Fruit fly (Drosophila melanogaster) whole organism, prepupa: ENCODE results near the gene CG10063.

Experiments used
- CG10669 ChIP-seq: fragments of 200-800 bp; sonication (Bioruptor generic); optimal IDR thresholded peaks from 3 replicates; lab custom pipeline; 2018; ENCODE audit warnings: missing biosample characterization, mild to moderate bottlenecking, missing genetic modification characterization, moderate library complexity
- CG11294 ChIP-seq: fragments of 200-800 bp; sonication (Bioruptor generic); IDR thresholded peaks from 2 replicates; pipeline ENCODE4 v1.3.6; 2022; ENCODE audit warnings: missing biosample characterization, missing genetic modification characterization
- CG11762 ChIP-seq: fragments of 200-800 bp; sonication (Bioruptor generic); optimal IDR thresholded peaks from 3 replicates; lab custom pipeline; 2016; ENCODE audit warnings: missing biosample characterization, missing genetic modification characterization; ENCODE audit not compliant: insufficient read depth
- CG11902 ChIP-seq: fragments of 200-800 bp; sonication (Bioruptor generic); optimal IDR thresholded peaks from 3 replicates; lab custom pipeline; 2016; ENCODE audit warnings: missing biosample characterization, missing genetic modification characterization
- CG15336 ChIP-seq: fragments of 200-800 bp; sonication (Bioruptor generic); IDR thresholded peaks from 2 replicates; pipeline ENCODE4 v1.3.6; 2022; ENCODE audit warnings: missing biosample characterization, missing genetic modification characterization
- CG1621 ChIP-seq: fragments of 200-800 bp; sonication (Bioruptor generic); optimal IDR thresholded peaks from 3 replicates; lab custom pipeline; 2018; ENCODE audit warnings: missing biosample characterization, mild to moderate bottlenecking, missing genetic modification characterization
- CG16779 ChIP-seq: fragments of 200-800 bp; sonication (Bioruptor generic); optimal IDR thresholded peaks from 3 replicates; lab custom pipeline; 2017; ENCODE audit warnings: missing biosample characterization, mild to moderate bottlenecking, missing genetic modification characterization
- CG3032 ChIP-seq: fragments of 200-800 bp; optimal IDR thresholded peaks from 2 replicates; lab custom pipeline; 2019; ENCODE audit warnings: missing biosample characterization, mild to moderate bottlenecking, missing genetic modification characterization, moderate library complexity
- CG32006 ChIP-seq: fragments of 200-800 bp; sonication (Bioruptor generic); optimal IDR thresholded peaks from 3 replicates; lab custom pipeline; 2017; ENCODE audit warnings: missing biosample characterization, mild to moderate bottlenecking, missing genetic modification characterization
- CG3919 ChIP-seq: fragments of 200-800 bp; sonication (Bioruptor generic); optimal IDR thresholded peaks from 3 replicates; lab custom pipeline; 2016; ENCODE audit warnings: missing biosample characterization, missing genetic modification characterization
- CG4318 ChIP-seq: fragments of 200-800 bp; sonication (Bioruptor generic); optimal IDR thresholded peaks from 3 replicates; lab custom pipeline; 2017; ENCODE audit warnings: missing biosample characterization, mild to moderate bottlenecking, missing genetic modification characterization
- CG6163 ChIP-seq: fragments of 200-800 bp; sonication (Bioruptor generic); IDR thresholded peaks from 3 replicates; pipeline ENCODE4 v1.3.6; 2022; ENCODE audit warnings: missing biosample characterization, missing genetic modification characterization
- CG6276 ChIP-seq: fragments of 200-800 bp; sonication (Bioruptor generic); optimal IDR thresholded peaks from 2 replicates; lab custom pipeline; 2017; ENCODE audit warnings: missing biosample characterization, mild to moderate bottlenecking, missing genetic modification characterization
- CG6808 ChIP-seq: fragments of 200-800 bp; sonication (Bioruptor generic); optimal IDR thresholded peaks from 3 replicates; lab custom pipeline; 2017; ENCODE audit warnings: missing biosample characterization, missing genetic modification characterization, mild to moderate bottlenecking, moderate library complexity, missing genetic modification reagents
- CG6854 ChIP-seq: fragments of 200-800 bp; sonication (Bioruptor generic); optimal IDR thresholded peaks from 2 replicates; lab custom pipeline; 2017; ENCODE audit warnings: missing biosample characterization, mild to moderate bottlenecking, missing genetic modification characterization
- CG7368 ChIP-seq: fragments of 200-800 bp; sonication (Bioruptor generic); optimal IDR thresholded peaks from 3 replicates; lab custom pipeline; 2016; ENCODE audit warnings: missing biosample characterization, missing genetic modification characterization
- CG8119 ChIP-seq: fragments of 200-800 bp; sonication (Bioruptor generic); IDR thresholded peaks from 3 replicates; pipeline ENCODE4 v1.3.6; 2022; ENCODE audit warnings: missing biosample characterization, missing genetic modification characterization
- CG8632 ChIP-seq: fragments of 200-800 bp; sonication (Bioruptor generic); optimal IDR thresholded peaks from 3 replicates; lab custom pipeline; 2016; ENCODE audit warnings: missing biosample characterization, missing genetic modification characterization
- Eip78C ChIP-seq: fragments of 200-800 bp; sonication (Bioruptor generic); peaks from one replicate; lab custom pipeline; 2016; ENCODE audit warnings: missing biosample characterization, missing genetic modification characterization
- Ets21C ChIP-seq: fragments of 200-800 bp; sonication (Bioruptor generic); optimal IDR thresholded peaks from 3 replicates; lab custom pipeline; 2016; ENCODE audit warnings: missing biosample characterization, missing genetic modification characterization
- Ets96B ChIP-seq: fragments of 200-800 bp; optimal IDR thresholded peaks from 2 replicates; lab custom pipeline; 2019; ENCODE audit warnings: missing biosample characterization, mild to moderate bottlenecking, missing genetic modification characterization, moderate library complexity
- Gug ChIP-seq: fragments of 200-800 bp; sonication (Bioruptor generic); IDR thresholded peaks from 2 replicates; pipeline ENCODE4 v1.3.6; 2022; ENCODE audit warnings: missing biosample characterization, missing genetic modification characterization
- Hr38 ChIP-seq: sonication (Bioruptor generic); optimal IDR thresholded peaks from 2 replicates; lab custom pipeline; 2016; ENCODE audit warnings: missing biosample characterization, missing genetic modification characterization
- Hr39 ChIP-seq: fragments of 200-800 bp; sonication (Bioruptor generic); optimal IDR thresholded peaks from 2 replicates; lab custom pipeline; 2016; ENCODE audit warnings: missing biosample characterization, missing genetic modification characterization
- Sox102F ChIP-seq: fragments of 200-800 bp; sonication (Bioruptor generic); optimal IDR thresholded peaks from 2 replicates; lab custom pipeline; 2016; ENCODE audit warnings: missing biosample characterization, mild to moderate bottlenecking, missing genetic modification characterization
- Sox14 ChIP-seq: fragments of 200-800 bp; sonication (Bioruptor generic); optimal IDR thresholded peaks from 3 replicates; lab custom pipeline; 2016; ENCODE audit warnings: missing biosample characterization, missing genetic modification characterization
- Sox15 ChIP-seq: fragments of 200-800 bp; sonication (Bioruptor generic); optimal IDR thresholded peaks from 3 replicates; lab custom pipeline; 2016; ENCODE audit warnings: missing biosample characterization, missing genetic modification characterization
- achi ChIP-seq: fragments of 200-800 bp; sonication (Bioruptor generic); optimal IDR thresholded peaks from 3 replicates; lab custom pipeline; 2016; ENCODE audit warnings: missing biosample characterization, missing genetic modification characterization
- acj6 ChIP-seq: fragments of 200-800 bp; sonication (Bioruptor generic); optimal IDR thresholded peaks from 3 replicates; lab custom pipeline; 2016; ENCODE audit warnings: missing biosample characterization, missing genetic modification characterization
- cyc ChIP-seq: fragments of 200-800 bp; sonication (Bioruptor generic); optimal IDR thresholded peaks from 3 replicates; lab custom pipeline; 2016; ENCODE audit warnings: missing biosample characterization, missing genetic modification characterization
- dac ChIP-seq: fragments of 200-800 bp; sonication (Bioruptor generic); optimal IDR thresholded peaks from 2 replicates; lab custom pipeline; 2017; ENCODE audit warnings: missing biosample characterization, mild to moderate bottlenecking, missing genetic modification characterization
- dsx ChIP-seq: fragments of 200-800 bp; optimal IDR thresholded peaks from 3 replicates; lab custom pipeline; 2019; ENCODE audit warnings: missing biosample characterization, mild to moderate bottlenecking, missing genetic modification characterization, moderate library complexity; ENCODE audit not compliant: poor library complexity, severe bottlenecking
- eg ChIP-seq: fragments of 200-800 bp; sonication (Bioruptor generic); IDR thresholded peaks from 3 replicates; pipeline ENCODE4 v1.3.6; 2022; ENCODE audit warnings: missing biosample characterization, missing genetic modification characterization
- esn ChIP-seq: fragments of 200-800 bp; sonication (Bioruptor generic); optimal IDR thresholded peaks from 2 replicates; lab custom pipeline; 2016; ENCODE audit warnings: missing biosample characterization, mild to moderate bottlenecking, missing genetic modification characterization, moderate library complexity
- fd85E ChIP-seq: fragments of 200-800 bp; sonication (Bioruptor generic); optimal IDR thresholded peaks from 3 replicates; lab custom pipeline; 2016; ENCODE audit warnings: missing biosample characterization, missing genetic modification characterization
- lz ChIP-seq: fragments of 200-800 bp; sonication (Bioruptor generic); optimal IDR thresholded peaks from 3 replicates; lab custom pipeline; 2016; ENCODE audit warnings: missing biosample characterization, missing genetic modification characterization
- net ChIP-seq: fragments of 200-800 bp; sonication (Bioruptor generic); optimal IDR thresholded peaks from 3 replicates; lab custom pipeline; 2016; ENCODE audit warnings: missing biosample characterization, missing genetic modification characterization
- pdm3 ChIP-seq: fragments of 200-800 bp; sonication (Bioruptor generic); optimal IDR thresholded peaks from 3 replicates; lab custom pipeline; 2016; ENCODE audit warnings: missing biosample characterization, missing genetic modification characterization
- salr ChIP-seq, 2 experiments: fragments of 200-800 bp; sonication (Bioruptor generic); optimal IDR thresholded peaks; 3 replicates each; lab custom pipeline; 2016 to 2018; ENCODE audit warnings: missing biosample characterization in 2 of 2, missing genetic modification characterization in 2 of 2, mild to moderate bottlenecking in 1 of 2
- ss ChIP-seq, 2 experiments: fragments of 200-800 bp; sonication (Bioruptor generic); optimal IDR thresholded peaks; 2 replicates in 1 of 2; 3 replicates in 1 of 2; lab custom pipeline; 2017 to 2018; ENCODE audit warnings: mild to moderate bottlenecking in 2 of 2, missing biosample characterization in 2 of 2, missing genetic modification characterization in 2 of 2, moderate library complexity in 1 of 2
- vri ChIP-seq: fragments of 200-800 bp; sonication (Bioruptor generic); optimal IDR thresholded peaks from 3 replicates; lab custom pipeline; 2016; ENCODE audit warnings: missing biosample characterization, mild to moderate bottlenecking, missing genetic modification characterization

CG10063 gene

DNA sequence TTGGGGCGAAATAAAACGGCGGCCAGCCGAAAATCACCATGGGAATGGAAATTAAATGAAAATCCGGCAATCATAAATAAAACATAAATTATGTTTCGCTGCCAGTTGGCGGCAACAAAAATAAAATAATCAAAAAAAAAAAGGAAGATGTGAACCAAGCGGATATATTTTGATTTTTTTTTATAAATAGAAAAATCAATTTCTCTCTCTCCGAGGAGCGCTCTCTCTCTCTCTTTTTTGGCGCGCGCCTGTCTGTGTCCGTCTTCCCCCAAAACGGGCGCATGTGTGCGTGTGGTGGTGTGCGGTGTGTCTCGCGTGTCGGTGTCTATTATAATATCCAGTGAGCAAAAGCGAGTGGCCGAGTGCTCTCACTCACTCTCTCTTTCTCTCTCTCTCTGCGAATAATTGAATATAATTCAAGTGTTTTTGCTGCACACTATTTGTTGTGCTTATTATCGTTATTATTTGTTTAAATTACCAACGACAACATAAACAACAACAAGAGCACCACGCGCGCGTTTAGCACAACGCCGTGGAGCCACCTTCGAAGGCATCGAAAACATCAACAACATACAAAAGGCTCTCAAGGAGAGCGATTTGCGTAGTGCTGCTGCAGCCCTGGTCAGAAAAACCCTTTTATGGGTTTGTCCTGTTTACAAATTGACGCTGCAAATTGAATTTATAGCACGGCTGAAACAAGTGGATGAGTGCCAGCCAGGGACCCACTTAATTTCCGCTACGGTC, 28.9 kb downstream of the CG10063 start:
- TF ChIP-seq Eip78C (peak; percentile 14), CG32006 (GFP tag; lab: Kevin White, UChicago) (peak; percentile 9), salr (GFP tag; optimal IDR thresholded peaks at IDR 0.05; lab: Kevin White, UChicago) (peak in 1 of 2 experiments; percentile 11), eg (GFP tag; lab: Robert Waterston, UW) (peak; percentile 35; the same call in 2 of the 3 replicates), CG8119 (GFP tag; lab: Robert Waterston, UW) (peak; percentile 20; the same call in 1 of the 3 replicates), CG15336 (peak; percentile 61), CG6163 (no peak), achi (GFP tag; lab: Kevin White, UChicago) (no peak), dsx (GFP tag; lab: Kevin White, UChicago) (no peak), CG10669 (GFP tag; lab: Kevin White, UChicago) (no peak), CG6276 (peak; percentile 55)

DNA sequence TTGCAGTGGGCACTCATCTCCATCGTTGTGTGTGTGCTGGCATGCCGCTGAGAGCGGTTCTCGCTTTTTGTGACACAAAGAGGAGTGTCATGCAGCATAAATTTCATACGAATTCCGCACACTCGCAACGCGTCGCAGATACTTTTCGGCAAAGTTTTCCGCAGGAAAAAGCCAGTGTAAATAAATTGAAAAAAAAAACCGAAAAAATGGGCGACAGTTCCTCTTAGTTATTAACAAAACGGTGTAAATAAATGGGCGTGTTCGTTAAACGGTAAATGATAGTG, 29.5 kb downstream of the CG10063 start, which contains the start of gene tow:
TSS of gene tow (plus strand) at position 26 of the 284 bp plus-strand sequence.
- TF ChIP-seq CG16779 (tag; lab: Kevin White, UChicago) (no peak), CG10669 (GFP tag; lab: Kevin White, UChicago) (no peak), acj6 (GFP tag; lab: Kevin White, UChicago) (no peak), Sox14 (GFP tag; lab: Kevin White, UChicago) (no peak), fd85E (GFP tag; lab: Kevin White, UChicago) (no peak), dsx (GFP tag; lab: Kevin White, UChicago) (no peak), CG4318 (GFP tag; lab: Kevin White, UChicago) (no peak), net (no peak), CG7368 (GFP tag; lab: Kevin White, UChicago) (no peak), CG11294 (GFP tag; lab: Robert Waterston, UW) (no peak), pdm3 (GFP tag; lab: Kevin White, UChicago) (no peak)

DNA sequence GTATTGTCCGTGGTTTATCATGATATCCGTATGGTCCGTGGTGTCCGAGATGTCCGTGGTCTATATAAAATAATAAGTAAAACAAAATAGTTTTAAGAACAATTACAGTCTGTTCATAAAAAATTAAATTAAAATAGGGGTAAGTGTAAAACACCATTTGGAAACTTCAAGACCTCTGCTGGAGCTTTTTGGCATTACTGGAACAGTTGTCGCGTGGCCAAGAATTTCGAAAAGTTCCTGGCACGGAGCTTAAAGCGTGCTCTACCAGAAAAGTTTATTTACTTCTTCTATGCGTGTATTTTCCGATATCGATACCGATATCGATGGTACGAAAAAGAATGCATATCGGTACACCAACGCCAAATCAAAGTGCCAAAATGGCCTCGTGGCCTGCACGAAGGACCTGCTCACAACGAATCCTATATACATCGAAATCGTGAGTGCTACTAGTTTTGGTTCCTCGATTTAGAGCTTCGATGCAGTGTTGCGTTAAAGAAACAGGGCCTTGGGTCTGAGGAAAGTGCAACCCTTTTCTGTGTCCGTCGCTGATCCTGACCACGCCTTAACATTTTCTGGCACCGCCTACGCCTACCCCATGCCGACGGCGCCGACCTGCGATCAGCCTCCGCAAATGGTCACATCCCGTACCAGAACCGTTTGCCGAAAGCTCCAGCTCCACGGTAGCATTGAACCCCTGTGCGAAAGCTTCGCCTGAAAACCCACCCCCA, 30.0 kb downstream of the CG10063 start:
- TF ChIP-seq Eip78C (peak; percentile 21), CG3919 (GFP tag; lab: Kevin White, UChicago) (no peak), CG16779 (tag; lab: Kevin White, UChicago) (no peak), CG6808 (GFP tag; lab: Kevin White, UChicago) (no peak)

DNA sequence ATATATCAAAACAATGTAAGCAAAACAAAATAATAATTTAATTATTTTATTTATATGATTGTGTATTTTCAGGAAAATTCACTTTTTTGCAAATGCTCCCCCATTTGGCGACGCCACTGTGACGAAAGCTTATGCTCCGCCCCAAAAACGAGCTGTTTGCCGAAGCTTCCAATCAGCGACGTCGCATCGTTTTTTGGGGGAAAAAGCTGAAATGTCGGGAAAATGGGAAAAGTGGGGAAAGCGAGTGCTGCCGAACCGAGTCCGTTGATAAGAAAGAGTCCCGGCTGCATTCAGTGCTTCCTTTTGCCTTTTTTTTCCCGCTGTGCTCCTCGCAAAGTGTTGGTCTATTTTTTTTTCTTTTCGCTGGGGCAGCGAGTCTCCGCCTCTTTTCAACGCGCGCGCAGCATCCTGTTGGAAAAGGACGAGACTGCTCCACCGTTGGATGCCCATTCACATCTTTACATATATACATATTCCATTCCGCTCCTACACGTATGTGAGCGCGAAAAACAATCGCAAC, 37.4 kb downstream of the CG10063 start:
- TF ChIP-seq Sox102F (GFP tag; lab: Kevin White, UChicago) (no peak), CG11902 (no peak), CG11762 (GFP tag; lab: Kevin White, UChicago) (no peak), Hr39 (no peak), lz (GFP tag; lab: Kevin White, UChicago) (no peak), vri (GFP tag; lab: Kevin White, UChicago) (no peak), esn (GFP tag; lab: Kevin White, UChicago) (no peak), achi (GFP tag; lab: Kevin White, UChicago) (no peak), CG15336 (no peak), Ets96B (tag; lab: Kevin White, UChicago) (no peak), Sox14 (GFP tag; lab: Kevin White, UChicago) (no peak), salr (GFP tag; optimal IDR thresholded peaks at IDR 0.05; lab: Kevin White, UChicago) (no peak), CG3032 (no peak), Gug (GFP tag; lab: Robert Waterston, UW) (0 out of 2 replicates have a peak, but pooled peaks have one; percentile 13), CG16779 (tag; lab: Kevin White, UChicago) (no peak), CG6163 (peak; percentile 65; the same call in 2 of the 3 replicates), CG6808 (GFP tag; lab: Kevin White, UChicago) (peak; percentile 11), Sox15 (GFP tag; lab: Kevin White, UChicago) (no peak), cyc (GFP tag; lab: Kevin White, UChicago) (no peak), eg (GFP tag; lab: Robert Waterston, UW) (peak; percentile 73), CG10669 (GFP tag; lab: Kevin White, UChicago) (no peak), Hr38 (GFP tag; lab: Kevin White, UChicago) (no peak), pdm3 (GFP tag; lab: Kevin White, UChicago) (no peak), CG1621 (tag; lab: Kevin White, UChicago) (no peak), CG8632 (no peak), CG8119 (GFP tag; lab: Robert Waterston, UW) (peak; percentile 63), dac (GFP tag; lab: Kevin White, UChicago) (no peak), ss (GFP tag; optimal IDR thresholded peaks at IDR 0.05; lab: Kevin White, UChicago) (peak in 1 of 2 experiments; percentile 39), CG6854 (GFP tag; lab: Kevin White, UChicago) (no peak), Ets21C (GFP tag; lab: Kevin White, UChicago) (no peak)
